Worm (Caenorhabditis elegans): ENCODE measurements around the gene B0432.7.

DNA sequence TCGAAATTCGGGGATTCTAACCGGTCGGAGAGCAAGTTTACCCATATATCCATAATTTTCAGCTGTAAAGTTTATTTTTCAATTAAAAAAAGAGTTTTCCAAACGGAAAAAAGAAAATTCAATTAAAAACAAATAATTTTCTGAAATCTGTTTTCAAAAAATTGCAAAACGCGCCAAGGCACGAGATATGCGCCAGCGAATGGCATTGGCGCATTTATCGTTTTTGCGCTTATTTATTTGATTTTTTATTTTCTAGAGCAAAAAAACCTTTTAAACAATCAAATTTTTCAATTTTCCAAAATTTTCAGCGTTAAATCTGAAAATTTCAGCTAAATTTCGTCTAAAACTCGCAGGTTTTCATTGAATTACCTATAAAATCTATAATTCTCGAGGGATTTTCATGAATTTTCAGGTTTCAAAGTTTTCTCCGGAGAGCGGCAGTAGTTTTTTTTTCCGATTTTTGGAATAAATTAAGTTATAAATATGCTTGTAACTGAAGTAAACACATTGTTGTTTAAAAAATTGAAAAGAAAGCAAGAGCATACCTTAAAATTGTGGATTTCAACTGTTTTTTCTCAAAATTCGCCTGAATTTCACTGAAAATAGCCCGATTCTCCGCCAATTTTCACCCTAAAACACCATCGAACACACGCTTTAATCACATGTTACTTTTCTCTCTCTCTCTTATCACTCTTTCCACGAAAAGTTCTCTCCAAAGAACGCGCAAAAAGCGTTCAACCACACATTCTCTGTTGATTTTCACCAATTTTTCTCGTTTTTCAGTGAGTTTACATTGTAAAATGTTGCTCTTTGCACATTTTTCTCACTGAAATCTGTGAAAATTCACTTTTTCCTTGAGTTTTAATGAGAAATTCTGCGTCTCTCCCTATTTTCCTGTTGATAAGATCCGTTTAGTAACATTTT, 12.1 kb upstream of the B0432.7 start, which contains the start of gene B0432.10:
- TF ChIP-seq nhr-11 (tag; optimal IDR thresholded peaks at IDR 0.05), result no peak
- TF ChIP-seq ZK546.5 (tag; optimal IDR thresholded peaks at IDR 0.05), result no peak
- TF ChIP-seq lin-39 (tag; optimal IDR thresholded peaks at IDR 0.05), result peak; percentile 26
- no peak for TF ChIP-seq nhr-77 (tag; optimal IDR thresholded peaks at IDR 0.05)
- TF ChIP-seq egl-27 (tag; optimal IDR thresholded peaks at IDR 0.05), result no peak
- peak; percentile 92 for TF ChIP-seq lin-15B (tag; optimal IDR thresholded peaks at IDR 0.05)
- no peak for TF ChIP-seq unc-62 (GFP tag; optimal IDR thresholded peaks at IDR 0.05)
- peak; percentile 88 for TF ChIP-seq nfya-1 (tag; optimal IDR thresholded peaks at IDR 0.05; ENCODE audit: insufficient read depth)
- TF ChIP-seq nhr-28 (tag; optimal IDR thresholded peaks at IDR 0.05), result no peak
- no peak for TF ChIP-seq mdl-1 (tag; optimal IDR thresholded peaks at IDR 0.05)
- no peak for TF ChIP-seq sea-2 (GFP tag; optimal IDR thresholded peaks at IDR 0.05)
- TF ChIP-seq nhr-76 (tag; optimal IDR thresholded peaks at IDR 0.05), result no peak
